Worm (Caenorhabditis elegans): Measurements from ENCODE around the gene C02F12.8.
A peak's percentile ranks its signal among the peaks of the same experiment; 100 is the strongest.

Gene C02F12.8

ce11 chrX:3701861-3702260 lies 8.8 kb upstream of the C02F12.8 start:
- no peak for TF ChIP-seq ama-1 (optimal IDR thresholded peaks at IDR 0.05)
- no peak for TF ChIP-seq hlh-17 (GFP tag; optimal IDR thresholded peaks at IDR 0.05; ENCODE audit: borderline replicate concordance)
- no peak for TF ChIP-seq unc-130 (tag; optimal IDR thresholded peaks at IDR 0.05)
- no peak for TF ChIP-seq elt-2 (tag; optimal IDR thresholded peaks at IDR 0.05)

- TF ChIP-seq swsn-7 (tag; optimal IDR thresholded peaks at IDR 0.05) (peak; percentile 75), nhr-77 (tag; optimal IDR thresholded peaks at IDR 0.05) (no peak), ceh-8 (GFP tag; optimal IDR thresholded peaks at IDR 0.05) (peak; percentile 72), mab-9 (GFP tag; IDR thresholded peaks at IDR 0.05) (peak; percentile 63; the same call in 1 of the 2 replicates), mep-1 (tag; optimal IDR thresholded peaks at IDR 0.05) (peak; percentile 58), hlh-4 (tag; optimal IDR thresholded peaks at IDR 0.05) (no peak), nhr-28 (tag; optimal IDR thresholded peaks at IDR 0.05) (no peak), mef-2 (tag; optimal IDR thresholded peaks at IDR 0.05) (no peak), lin-35 (GFP tag; optimal IDR thresholded peaks at IDR 0.05) (peak in 1 of 2 experiments; percentile 74), xbp-1 (tag; optimal IDR thresholded peaks at IDR 0.05) (peak; percentile 68), tbx-2 (tag; optimal IDR thresholded peaks at IDR 0.05) (peak; percentile 65), egl-27 (tag; optimal IDR thresholded peaks at IDR 0.05) (no peak), ceh-90 (tag; optimal IDR thresholded peaks at IDR 0.05) (no peak), efl-1 (optimal IDR thresholded peaks at IDR 0.05) (peak; percentile 26 to 29), efl-1 (GFP tag; optimal IDR thresholded peaks at IDR 0.05 in 1 of 2) (peak in 1 of 2 experiments; percentile 94), lin-13 (GFP tag; optimal IDR thresholded peaks at IDR 0.05) (peak; percentile 33), ztf-4 (tag; optimal IDR thresholded peaks at IDR 0.05) (no peak), lin-39 (tag; optimal IDR thresholded peaks at IDR 0.05) (peak; percentile 9), unc-130 (tag; optimal IDR thresholded peaks at IDR 0.05) (no peak), ceh-63 (GFP tag; optimal IDR thresholded peaks at IDR 0.05) (no peak), nhr-11 (tag; optimal IDR thresholded peaks at IDR 0.05) (no peak), blmp-1 (tag; optimal IDR thresholded peaks at IDR 0.05) (peak; percentile 12), pag-3 (tag; optimal IDR thresholded peaks at IDR 0.05; ENCODE audit: borderline replicate concordance, insufficient read depth) (no peak), tlp-1 (tag; optimal IDR thresholded peaks at IDR 0.05) (no peak), hlh-17 (GFP tag; optimal IDR thresholded peaks at IDR 0.05; ENCODE audit: borderline replicate concordance) (no peak), sox-4 (tag; optimal IDR thresholded peaks at IDR 0.05) (peak; percentile 39), dsc-1 (tag; optimal IDR thresholded peaks at IDR 0.05) (peak; percentile 81), egl-13 (tag; optimal IDR thresholded peaks at IDR 0.05) (peak; percentile 69), nhr-84 (tag; optimal IDR thresholded peaks at IDR 0.05) (no peak), C34B4.2 (tag; optimal IDR thresholded peaks at IDR 0.05) (no peak), snpc-4 (tag; optimal IDR thresholded peaks at IDR 0.05) (no peak), isw-1 (GFP tag; IDR thresholded peaks at IDR 0.05) (no peak), pqm-1 (tag; optimal IDR thresholded peaks at IDR 0.05) (no peak), ztf-11 (tag; optimal IDR thresholded peaks at IDR 0.05) (peak in 1 of 2 experiments; percentile 56), efl-3 (GFP tag; optimal IDR thresholded peaks at IDR 0.05) (no peak), unc-30 (tag; optimal IDR thresholded peaks at IDR 0.05) (no peak), ceh-82 (tag; optimal IDR thresholded peaks at IDR 0.05) (peak; percentile 44 to 66 (median 48)), ama-1 (optimal IDR thresholded peaks at IDR 0.05) (no peak), dpl-1 (GFP tag; optimal IDR thresholded peaks at IDR 0.05) (peak in 1 of 3 experiments; percentile 23), C04F5.9 (tag; optimal IDR thresholded peaks at IDR 0.05) (no peak), jun-1 (tag; optimal IDR thresholded peaks at IDR 0.05) (peak; percentile 6), nhr-20 (tag; optimal IDR thresholded peaks at IDR 0.05) (peak; percentile 73), fos-1 (tag; optimal IDR thresholded peaks at IDR 0.05) (peak; percentile 11), nhr-19 (GFP tag; conservative IDR thresholded peaks at IDR 0.05) (peak; percentile 79), unc-86 (tag; optimal IDR thresholded peaks at IDR 0.05) (peak; percentile 56), nhr-90 (tag; optimal IDR thresholded peaks at IDR 0.05; ENCODE audit: poor library complexity) (peak; percentile 77), fkh-4 (tag; optimal IDR thresholded peaks at IDR 0.05; ENCODE audit: borderline replicate concordance) (no peak), sptf-1 (tag; optimal IDR thresholded peaks at IDR 0.05) (no peak), elt-3 (tag; optimal IDR thresholded peaks at IDR 0.05) (peak in 2 of 6 experiments; percentile 19 to 36), aly-2 (tag; optimal IDR thresholded peaks at IDR 0.05) (peak; percentile 26)
These were observed 4.6 kb upstream of the C02F12.8 start for ce11 chrX:3697623-3698022.
